Worm (Caenorhabditis elegans): ENCODE data around the gene Y17G7B.20.

DNA sequence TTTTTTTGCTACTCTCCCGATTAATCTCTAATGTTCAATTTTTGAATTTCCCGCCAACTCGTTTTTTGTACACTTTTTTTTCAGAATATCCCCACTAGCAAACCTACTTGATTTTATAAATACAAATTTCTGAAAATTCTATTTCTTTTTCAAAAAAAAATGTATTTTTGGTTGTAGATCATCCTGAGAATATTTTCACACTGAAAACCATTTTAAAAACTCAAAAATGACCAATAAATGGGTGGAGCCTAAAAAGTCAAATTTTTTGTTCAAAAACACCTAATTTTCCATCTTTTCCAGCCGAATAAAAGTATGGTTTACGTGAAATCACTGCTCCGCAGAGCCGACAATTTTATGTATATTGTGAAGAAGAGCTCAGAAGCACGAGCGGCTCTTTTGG, 9.1 kb upstream of the Y17G7B.20 start, which contains the start of gene Y17G7B.3:
- TF ChIP-seq klf-2 (GFP tag; conservative IDR thresholded peaks at IDR 0.05) (no peak), ztf-23 (GFP tag; IDR thresholded peaks at IDR 0.05) (no peak), ztf-29 (GFP tag; IDR thresholded peaks at IDR 0.05) (no peak)

Data from whole organism, midembryonic.